Worm (Caenorhabditis elegans) whole organism, mixed stage, embryonic: Measurements from ENCODE around the gene D1022.2.

Source experiments
- blmp-1 ChIP-seq: fragments of 150-350 bp; optimal IDR thresholded peaks from 2 replicates; lab custom pipeline; 2014; ENCODE audit warnings: missing biosample characterization, missing genetic modification characterization
- drap-1 ChIP-seq: fragments of 200-800 bp; sonication (Bioruptor generic); optimal IDR thresholded peaks from 3 replicates; lab custom pipeline; 2018; ENCODE audit warnings: mild to moderate bottlenecking, missing genetic modification characterization, missing compliant biosample characterization
- elt-1 ChIP-seq: sonication (generic microtip); optimal IDR thresholded peaks from 2 replicates; lab custom pipeline; 2017; ENCODE audit warnings: missing genetic modification characterization, mild to moderate bottlenecking, missing compliant biosample characterization, antibody characterized with exemption, moderate library complexity, borderline replicate concordance; ENCODE audit not compliant: insufficient read depth
- flh-1 ChIP-seq: fragments of 200-800 bp; sonication (Bioruptor generic); optimal IDR thresholded peaks from 2 replicates; lab custom pipeline; 2018; ENCODE audit warnings: mild to moderate bottlenecking, missing genetic modification characterization, moderate library complexity, missing compliant biosample characterization
- mep-1 ChIP-seq: fragments of 150-350 bp; optimal IDR thresholded peaks from 2 replicates; lab custom pipeline; 2017; ENCODE audit warnings: missing biosample characterization, missing genetic modification reagents, missing genetic modification characterization, inconsistent platforms
- nhr-12 ChIP-seq: fragments of 150-350 bp; optimal IDR thresholded peaks from 2 replicates; lab custom pipeline; 2014; ENCODE audit warnings: missing biosample characterization, missing genetic modification characterization
- nhr-2 ChIP-seq: fragments of 150-350 bp; optimal IDR thresholded peaks from 2 replicates; lab custom pipeline; 2014; ENCODE audit warnings: missing biosample characterization, missing genetic modification characterization
- nhr-28 ChIP-seq: fragments of 150-350 bp; optimal IDR thresholded peaks from 2 replicates; lab custom pipeline; 2014; ENCODE audit warnings: missing biosample characterization, missing genetic modification characterization
- nhr-76 ChIP-seq: sonication (generic microtip); optimal IDR thresholded peaks from 2 replicates; lab custom pipeline; 2017; ENCODE audit warnings: missing biosample characterization, missing genetic modification characterization
- pha-4 ChIP-seq: fragments of 150-350 bp; optimal IDR thresholded peaks from 2 replicates; lab custom pipeline; 2018; ENCODE audit warnings: missing biosample characterization, missing genetic modification reagents, missing genetic modification characterization
- sptf-1 ChIP-seq: sonication (generic microtip); optimal IDR thresholded peaks from 2 replicates; lab custom pipeline; 2017; ENCODE audit warnings: mild to moderate bottlenecking, missing genetic modification characterization, moderate library complexity, missing compliant biosample characterization
- unc-39 ChIP-seq: fragments of 150-350 bp; optimal IDR thresholded peaks from 2 replicates; lab custom pipeline; 2014; ENCODE audit warnings: missing biosample characterization, missing genetic modification characterization

DNA sequence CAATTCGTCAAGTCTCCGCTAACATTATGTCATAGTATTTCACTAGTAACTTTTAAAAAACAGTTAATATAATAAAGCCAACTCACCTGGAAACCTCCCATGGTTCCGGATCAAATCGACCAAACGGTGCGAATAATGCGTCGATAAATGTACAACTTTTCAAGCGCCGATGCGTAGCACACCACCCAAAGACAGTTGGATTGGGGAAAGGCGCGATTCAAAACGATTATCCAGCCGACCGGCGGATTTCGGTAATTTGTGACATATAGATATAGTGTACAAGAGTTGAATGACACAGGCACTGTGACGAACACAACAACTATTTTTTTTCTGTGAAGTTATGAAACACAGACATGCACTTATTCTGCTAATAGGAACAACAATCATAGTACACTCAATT is 25.1 kb upstream of the D1022.2 start, which contains the start of gene kcc-3:
- TF ChIP-seq elt-1 (tag; lab: Kevin White, UChicago) (no peak), mep-1 (no peak), blmp-1 (tag; lab: Kevin White, UChicago) (no peak), unc-39 (tag; lab: Kevin White, UChicago) (no peak), nhr-28 (tag; lab: Kevin White, UChicago) (no peak), nhr-76 (tag; lab: Kevin White, UChicago) (no peak), flh-1 (no peak), drap-1 (GFP tag; lab: Kevin White, UChicago) (no peak), pha-4 (tag; lab: Kevin White, UChicago) (no peak), sptf-1 (no peak), nhr-2 (tag; lab: Kevin White, UChicago) (no peak), nhr-12 (tag; lab: Kevin White, UChicago) (no peak)
